Worm (Caenorhabditis elegans) whole organism, L3 larva: ENCODE measurements around the gene rif-1.2.

Experiments used
- aly-2 ChIP-seq: fragments of 150-350 bp; optimal IDR thresholded peaks from 2 replicates; lab custom pipeline; 2014; ENCODE audit warnings: missing biosample characterization, missing genetic modification characterization
- ceh-82 ChIP-seq: fragments of 150-350 bp; optimal IDR thresholded peaks from 2 replicates; lab custom pipeline; 2014; ENCODE audit warnings: missing biosample characterization, missing genetic modification characterization
- jun-1 ChIP-seq: fragments of 150-350 bp; optimal IDR thresholded peaks from 2 replicates; lab custom pipeline; 2014; ENCODE audit warnings: missing biosample characterization, missing genetic modification reagents, missing genetic modification characterization
- mml-1 ChIP-seq: fragments of 150-350 bp; sonication (generic microtip); optimal IDR thresholded peaks from 3 replicates; lab custom pipeline; 2014; ENCODE audit warnings: missing biosample characterization, missing genetic modification characterization
- nhr-11 ChIP-seq: fragments of 150-350 bp; optimal IDR thresholded peaks from 2 replicates; lab custom pipeline; 2014; ENCODE audit warnings: missing biosample characterization, missing genetic modification characterization
- nhr-12 ChIP-seq: fragments of 150-350 bp; optimal IDR thresholded peaks from 2 replicates; lab custom pipeline; 2014; ENCODE audit warnings: missing biosample characterization, missing genetic modification characterization
- pha-4 ChIP-seq: fragments of 150-350 bp; optimal IDR thresholded peaks from 2 replicates; lab custom pipeline; 2014; ENCODE audit warnings: missing biosample characterization, missing genetic modification reagents, missing genetic modification characterization
- sea-2 ChIP-seq: fragments of 150-350 bp; sonication (generic microtip); optimal IDR thresholded peaks from 4 replicates; lab custom pipeline; 2014; ENCODE audit warnings: missing biosample characterization, missing genetic modification reagents, missing genetic modification characterization
- skn-1 ChIP-seq: fragments of 150-350 bp; optimal IDR thresholded peaks from 2 replicates; lab custom pipeline; 2014; ENCODE audit warnings: missing biosample characterization, missing genetic modification characterization
- tbx-2 ChIP-seq: sonication (generic microtip); optimal IDR thresholded peaks from 2 replicates; lab custom pipeline; 2016; ENCODE audit warnings: mild to moderate bottlenecking, missing genetic modification characterization, missing compliant biosample characterization

DNA sequence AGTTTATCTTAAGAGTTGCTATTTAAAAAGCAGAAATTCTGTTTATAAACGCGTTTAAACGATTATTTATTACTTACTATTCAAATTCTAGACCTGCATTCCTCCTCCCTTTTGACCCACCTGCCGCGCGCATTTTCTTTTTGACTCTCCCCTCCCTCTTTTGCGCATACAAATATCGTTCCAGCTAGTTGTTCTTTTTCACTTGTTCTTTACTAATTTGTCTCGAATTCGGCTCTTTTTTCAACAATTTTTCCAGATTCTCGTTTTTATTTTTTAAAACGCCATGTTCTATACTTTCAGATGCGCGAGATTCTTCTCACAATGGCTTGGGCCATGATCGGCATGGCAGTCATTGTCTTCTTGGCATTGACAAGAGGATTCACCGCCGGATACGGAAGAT is 5.8 kb downstream of the rif-1.2 start, which contains the start of gene F19H6.4:
- TF ChIP-seq tbx-2 (tag; lab: Kevin White, UChicago), result no peak
- no peak for TF ChIP-seq jun-1 (tag; lab: Kevin White, UChicago)
- no peak for TF ChIP-seq skn-1
- TF ChIP-seq nhr-11 (tag; lab: Kevin White, UChicago), result no peak
- no peak for TF ChIP-seq aly-2
- no peak for TF ChIP-seq mml-1 (tag; lab: Kevin White, UChicago)
- no peak for TF ChIP-seq sea-2 (GFP tag; lab: Kevin White, UChicago)
- no peak for TF ChIP-seq ceh-82 (tag; lab: Kevin White, UChicago)
- TF ChIP-seq pha-4 (tag; lab: Kevin White, UChicago), result no peak
- TF ChIP-seq nhr-12 (tag; lab: Kevin White, UChicago), result no peak
